Worm (Caenorhabditis elegans): ENCODE results near the gene clc-10.

DNA sequence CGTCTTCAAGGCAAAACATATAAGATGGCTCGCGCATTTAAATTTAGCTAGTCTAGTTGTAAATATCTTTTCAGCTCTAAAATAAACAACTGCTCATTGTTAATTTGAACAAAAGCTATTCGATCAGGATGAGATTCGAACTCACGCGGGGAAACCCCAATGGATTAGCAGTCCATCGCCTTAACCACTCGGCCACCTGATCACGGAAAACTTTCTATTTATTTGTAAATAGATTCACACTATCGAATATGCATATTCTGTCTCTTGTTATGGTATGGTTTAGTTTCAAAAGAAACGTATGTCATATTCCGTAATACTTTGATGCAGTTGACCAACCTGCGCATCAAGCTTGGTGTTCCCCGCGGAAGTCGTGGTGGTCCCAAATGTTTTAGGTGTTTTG, 691 bp upstream of the clc-10 start:
- TF ChIP-seq ces-1 (GFP tag; optimal IDR thresholded peaks at IDR 0.05), result no peak
- TF ChIP-seq pha-4 (tag; optimal IDR thresholded peaks at IDR 0.05), result no peak
- TF ChIP-seq elt-1 (tag; optimal IDR thresholded peaks at IDR 0.05; ENCODE audit: borderline replicate concordance, insufficient read depth), result no peak
- no peak for TF ChIP-seq lsy-2 (tag; optimal IDR thresholded peaks at IDR 0.05)
- no peak for TF ChIP-seq lin-32 (GFP tag; optimal IDR thresholded peaks at IDR 0.05)
- no peak for TF ChIP-seq cnd-1 (tag; optimal IDR thresholded peaks at IDR 0.05)
- TF ChIP-seq elt-3 (tag; optimal IDR thresholded peaks at IDR 0.05), result no peak

All from whole organism, mixed stage, embryonic.